Worm (Caenorhabditis elegans) whole organism, L4/young adult: ENCODE results near the gene clec-62.

Experiments used
- W03F9.2 ChIP-seq: fragments of 150-350 bp; optimal IDR thresholded peaks from 2 replicates; lab custom pipeline; 2014; ENCODE audit warnings: missing biosample characterization, missing genetic modification characterization
- dao-5 ChIP-seq: sonication (generic microtip); optimal IDR thresholded peaks from 2 replicates; lab custom pipeline; 2016; ENCODE audit warnings: missing genotype, missing genetic modification characterization, moderate library complexity, missing compliant biosample characterization
- him-1 ChIP-seq: sonication (generic microtip); optimal IDR thresholded peaks from 2 replicates; lab custom pipeline; 2016; ENCODE audit warnings: missing genotype, missing genetic modification reagents, missing genetic modification characterization, missing compliant biosample characterization

Gene clec-62

ce11 chrII:12878071-12878668 lies 16.8 kb downstream of the clec-62 start, which contains the start of gene gsy-1:
Gene gsy-1 (minus strand): TSS chrII:12878121.
- no peak for TF ChIP-seq W03F9.2 (tag; lab: Kevin White, UChicago)
- TF ChIP-seq him-1 (tag; lab: Kevin White, UChicago): no peak
- TF ChIP-seq dao-5 (tag; lab: Kevin White, UChicago): no peak

ce11 chrII:12866079-12866478 lies 28.8 kb downstream of the clec-62 start:
- TF ChIP-seq W03F9.2 (tag; lab: Kevin White, UChicago): no peak
- TF ChIP-seq dao-5 (tag; lab: Kevin White, UChicago): no peak
- TF ChIP-seq him-1 (tag; lab: Kevin White, UChicago): no peak

ce11 chrII:12865604-12866003 lies 29.3 kb downstream of the clec-62 start, which contains the start of gene snf-5:
Gene snf-5 (minus strand): TSS chrII:12865785.
- TF ChIP-seq W03F9.2 (tag; lab: Kevin White, UChicago) (no peak), dao-5 (tag; lab: Kevin White, UChicago) (no peak), him-1 (tag; lab: Kevin White, UChicago) (no peak)

ce11 chrII:12855900-12856299 lies 39.0 kb downstream of the clec-62 start, which contains the start of gene Y46G5A.29:
Gene Y46G5A.29 (plus strand): TSS chrII:12856200.
- TF ChIP-seq him-1 (tag; lab: Kevin White, UChicago) (no peak), W03F9.2 (tag; lab: Kevin White, UChicago) (no peak), dao-5 (tag; lab: Kevin White, UChicago) (no peak)

ce11 chrII:12850129-12850528 lies 44.8 kb downstream of the clec-62 start, which contains the start of gene Y46G5A.28:
Gene Y46G5A.28 (plus strand): TSS chrII:12850429.
- TF ChIP-seq W03F9.2 (tag; lab: Kevin White, UChicago): no peak
- no peak for TF ChIP-seq dao-5 (tag; lab: Kevin White, UChicago)
- no peak for TF ChIP-seq him-1 (tag; lab: Kevin White, UChicago)

ce11 chrII:12847736-12848135 lies 47.2 kb downstream of the clec-62 start, which contains the start of gene pes-10:
Gene pes-10 (minus strand): TSS chrII:12847836.
- TF ChIP-seq him-1 (tag; lab: Kevin White, UChicago): no peak
- no peak for TF ChIP-seq dao-5 (tag; lab: Kevin White, UChicago)
- TF ChIP-seq W03F9.2 (tag; lab: Kevin White, UChicago): no peak
